Worm (Caenorhabditis elegans) whole organism, mixed stage, embryonic: Measurements from ENCODE around the gene C54E10.7.

Experiments used
- nhr-28 ChIP-seq: fragments of 150-350 bp; optimal IDR thresholded peaks from 2 replicates; lab custom pipeline; 2014; ENCODE audit warnings: missing biosample characterization, missing genetic modification characterization
- tbx-8 ChIP-seq: fragments of 200-800 bp; sonication (Bioruptor generic); optimal IDR thresholded peaks from 2 replicates; lab custom pipeline; 2018; ENCODE audit warnings: mild to moderate bottlenecking, missing genetic modification characterization, moderate library complexity, missing compliant biosample characterization

- TF ChIP-seq tbx-8 (no peak), nhr-28 (no peak)
These were observed 47.7 kb downstream of the C54E10.7 start, which contains the start of gene wars-1 for ce11 chrV:18859121-18859520.
